Worm (Caenorhabditis elegans) whole organism, L1 larva: ENCODE data around the gene Y116A8C.49.

ENCODE experiments used
- C04F5.9 ChIP-seq: sonication (generic microtip); optimal IDR thresholded peaks from 2 replicates; lab custom pipeline; 2016; ENCODE audit warnings: missing genetic modification characterization, missing compliant biosample characterization
- C16A3.4 ChIP-seq: fragments of 150-350 bp; optimal IDR thresholded peaks from 2 replicates; lab custom pipeline; 2014; ENCODE audit warnings: missing biosample characterization, missing genetic modification characterization
- C34B4.2 ChIP-seq: sonication (generic microtip); optimal IDR thresholded peaks from 2 replicates; lab custom pipeline; 2017; ENCODE audit warnings: mild to moderate bottlenecking, missing genetic modification characterization, missing compliant biosample characterization
- Y116A8C.19 ChIP-seq: sonication (generic microtip); optimal IDR thresholded peaks from 2 replicates; lab custom pipeline; 2016; ENCODE audit warnings: missing compliant biosample characterization, missing genetic modification characterization, borderline replicate concordance
- alr-1 ChIP-seq: fragments of 200-800 bp; sonication (Bioruptor generic); optimal IDR thresholded peaks from 2 replicates; lab custom pipeline; 2018; ENCODE audit warnings: borderline replicate concordance, mild to moderate bottlenecking, missing genetic modification characterization, missing compliant biosample characterization
- aly-2 ChIP-seq: fragments of 150-350 bp; optimal IDR thresholded peaks from 2 replicates; lab custom pipeline; 2014; ENCODE audit warnings: missing biosample characterization, missing genetic modification characterization
- blmp-1 ChIP-seq: fragments of 150-350 bp; optimal IDR thresholded peaks from 2 replicates; lab custom pipeline; 2014; ENCODE audit warnings: missing biosample characterization, missing genetic modification characterization
- ceh-90 ChIP-seq: sonication (generic microtip); optimal IDR thresholded peaks from 2 replicates; lab custom pipeline; 2016; ENCODE audit warnings: missing genetic modification characterization, missing compliant biosample characterization
- ces-1 ChIP-seq: fragments of 150-350 bp; optimal IDR thresholded peaks from 2 replicates; lab custom pipeline; 2014; ENCODE audit warnings: missing biosample characterization, missing genetic modification reagents, missing genetic modification characterization
- dpl-1 ChIP-seq, 3 experiments: fragments of 150-350 bp in 2 of 3; sonication (generic microtip) in 1 of 3; optimal IDR thresholded peaks; 2 replicates each; lab custom pipeline; 2014 to 2017; ENCODE audit warnings: missing biosample characterization in 3 of 3, missing genetic modification characterization in 3 of 3, missing genetic modification reagents in 3 of 3
- efl-1 ChIP-seq, 4 experiments: fragments of 150-350 bp; optimal IDR thresholded peaks in 3 of 4; peaks in 1 of 4; 1 replicate in 1 of 4; 2 replicates in 3 of 4; lab custom pipeline; 2014; ENCODE audit warnings: missing biosample characterization in 2 of 4, missing genetic modification characterization in 2 of 4, missing genetic modification reagents in 2 of 4
- egl-13 ChIP-seq: sonication (generic microtip); optimal IDR thresholded peaks from 2 replicates; lab custom pipeline; 2016; ENCODE audit warnings: missing genotype, missing genetic modification reagents, missing genetic modification characterization, missing compliant biosample characterization
- elt-2 ChIP-seq: sonication (generic microtip); optimal IDR thresholded peaks from 2 replicates; lab custom pipeline; 2016; ENCODE audit warnings: missing genetic modification characterization, mild to moderate bottlenecking, inconsistent platforms, missing compliant biosample characterization, missing genetic modification reagents
- fkh-8 ChIP-seq: sonication (generic microtip); optimal IDR thresholded peaks from 2 replicates; lab custom pipeline; 2016; ENCODE audit warnings: mild to moderate bottlenecking, missing genetic modification characterization, missing compliant biosample characterization
- fos-1 ChIP-seq: fragments of 150-350 bp; optimal IDR thresholded peaks from 2 replicates; lab custom pipeline; 2014; ENCODE audit warnings: missing biosample characterization, missing genetic modification characterization
- grh-1 ChIP-seq: fragments of 200-800 bp; sonication (Bioruptor generic); IDR thresholded peaks from 2 replicates; pipeline ENCODE4 v1.3.6; 2022; ENCODE audit warnings: missing genetic modification reagents, missing genetic modification characterization, missing compliant biosample characterization
- hpl-2 ChIP-seq: fragments of 150-350 bp; optimal IDR thresholded peaks from 2 replicates; lab custom pipeline; 2014; ENCODE audit warnings: missing biosample characterization, missing genetic modification reagents, missing genetic modification characterization
- isw-1 ChIP-seq: fragments of 200-800 bp; sonication (Bioruptor generic); IDR thresholded peaks from 2 replicates; pipeline ENCODE4 v1.3.6; 2022; ENCODE audit warnings: missing genetic modification characterization, missing compliant biosample characterization
- lin-14 ChIP-seq: fragments of 200-800 bp; sonication (Bioruptor generic); optimal IDR thresholded peaks from 2 replicates; lab custom pipeline; 2018; ENCODE audit warnings: mild to moderate bottlenecking, missing genetic modification characterization, moderate library complexity, missing compliant biosample characterization
- lin-15B ChIP-seq: fragments of 150-350 bp; sonication (generic microtip); optimal IDR thresholded peaks from 3 replicates; lab custom pipeline; 2014; ENCODE audit warnings: missing biosample characterization, missing genetic modification characterization
- lin-35 ChIP-seq, 2 experiments: fragments of 150-350 bp; optimal IDR thresholded peaks; 2 replicates each; lab custom pipeline; 2014; ENCODE audit warnings: missing biosample characterization in 2 of 2, missing genetic modification characterization in 2 of 2, missing genetic modification reagents in 2 of 2
- lsy-2 ChIP-seq, 2 experiments: fragments of 150-350 bp; optimal IDR thresholded peaks; 2 replicates each; lab custom pipeline; 2014; ENCODE audit warnings: missing biosample characterization in 2 of 2, missing genetic modification characterization in 2 of 2
- mab-9 ChIP-seq: fragments of 200-800 bp; sonication (Bioruptor generic); IDR thresholded peaks from 2 replicates; pipeline ENCODE4 v1.3.6; 2022; ENCODE audit warnings: missing genetic modification reagents, missing genetic modification characterization, missing compliant biosample characterization
- mef-2 ChIP-seq: fragments of 150-350 bp; optimal IDR thresholded peaks from 2 replicates; lab custom pipeline; 2014; ENCODE audit warnings: missing biosample characterization, missing genetic modification characterization
- nhr-11 ChIP-seq: fragments of 150-350 bp; optimal IDR thresholded peaks from 2 replicates; lab custom pipeline; 2014; ENCODE audit warnings: missing biosample characterization, missing genetic modification characterization
- nhr-20 ChIP-seq: sonication (generic microtip); optimal IDR thresholded peaks from 2 replicates; lab custom pipeline; 2016; ENCODE audit warnings: mild to moderate bottlenecking, missing genetic modification characterization, missing compliant biosample characterization
- nhr-237 ChIP-seq: fragments of 150-350 bp; optimal IDR thresholded peaks from 2 replicates; lab custom pipeline; 2014; ENCODE audit warnings: missing biosample characterization, missing genetic modification characterization
- nhr-28 ChIP-seq: fragments of 150-350 bp; optimal IDR thresholded peaks from 2 replicates; lab custom pipeline; 2014; ENCODE audit warnings: missing biosample characterization, missing genetic modification characterization
- nhr-71 ChIP-seq: sonication (generic microtip); optimal IDR thresholded peaks from 2 replicates; lab custom pipeline; 2016; ENCODE audit warnings: mild to moderate bottlenecking, missing genetic modification characterization, moderate library complexity, missing compliant biosample characterization
- nhr-76 ChIP-seq: sonication (generic microtip); optimal IDR thresholded peaks from 2 replicates; lab custom pipeline; 2017; ENCODE audit warnings: missing biosample characterization, missing genetic modification characterization
- nhr-84 ChIP-seq: sonication (generic microtip); optimal IDR thresholded peaks from 2 replicates; lab custom pipeline; 2017; ENCODE audit warnings: missing biosample characterization, missing genetic modification characterization
- nhr-90 ChIP-seq: sonication (generic microtip); optimal IDR thresholded peaks from 2 replicates; lab custom pipeline; 2016; ENCODE audit warnings: mild to moderate bottlenecking, missing genetic modification characterization, missing compliant biosample characterization; ENCODE audit not compliant: poor library complexity
- pqm-1 ChIP-seq: sonication (generic microtip); optimal IDR thresholded peaks from 3 replicates; lab custom pipeline; 2017; ENCODE audit warnings: missing biosample characterization, missing genetic modification characterization
- snu-23 ChIP-seq: sonication (generic microtip); optimal IDR thresholded peaks from 2 replicates; lab custom pipeline; 2016; ENCODE audit warnings: missing genetic modification characterization, missing compliant biosample characterization
- sox-4 ChIP-seq: sonication (generic microtip); optimal IDR thresholded peaks from 2 replicates; lab custom pipeline; 2016; ENCODE audit warnings: missing genetic modification characterization, missing compliant biosample characterization
- swsn-7 ChIP-seq: sonication (generic microtip); optimal IDR thresholded peaks from 2 replicates; lab custom pipeline; 2016; ENCODE audit warnings: missing genetic modification characterization, missing compliant biosample characterization
- tbx-2 ChIP-seq: sonication (generic microtip); optimal IDR thresholded peaks from 2 replicates; lab custom pipeline; 2016; ENCODE audit warnings: missing genetic modification characterization, missing compliant biosample characterization
- unc-130 ChIP-seq: fragments of 150-350 bp; optimal IDR thresholded peaks from 2 replicates; lab custom pipeline; 2017; ENCODE audit warnings: missing biosample characterization, missing genetic modification characterization, inconsistent platforms
- unc-86 ChIP-seq: sonication (generic microtip); optimal IDR thresholded peaks from 2 replicates; lab custom pipeline; 2016; ENCODE audit warnings: missing genetic modification characterization, missing compliant biosample characterization
- zip-4 ChIP-seq: fragments of 200-800 bp; sonication (Bioruptor generic); optimal IDR thresholded peaks from 2 replicates; lab custom pipeline; 2018; ENCODE audit warnings: mild to moderate bottlenecking, missing genetic modification characterization, moderate library complexity, missing compliant biosample characterization
- ztf-11 ChIP-seq, 2 experiments: sonication (generic microtip); optimal IDR thresholded peaks; 2 replicates each; lab custom pipeline; 2016 to 2017; ENCODE audit warnings: missing genetic modification characterization in 2 of 2, missing biosample characterization in 1 of 2, missing compliant biosample characterization in 1 of 2

The Y116A8C.49 gene

ce11 chrIV:16946746-16947145, 15.8 kb upstream of the Y116A8C.49 start, which contains the start of the genes Y116A8C.9 and arf-6 (continued):
- TF ChIP-seq aly-2 (tag; lab: Kevin White, UChicago) (no peak), alr-1 (tag; lab: Kevin White, UChicago) (no peak), sox-4 (peak; percentile 68), lin-35 (GFP tag; optimal IDR thresholded peaks at IDR 0.05; lab: Kevin White, UChicago) (peak; percentile 32 to 53), nhr-28 (tag; lab: Kevin White, UChicago) (no peak), nhr-237 (no peak), fos-1 (peak; percentile 9), C34B4.2 (no peak), nhr-11 (tag; lab: Kevin White, UChicago) (no peak), lsy-2 (tag; optimal IDR thresholded peaks at IDR 0.05; lab: Kevin White, UChicago) (peak; percentile 57 to 67), egl-13 (tag; lab: Kevin White, UChicago) (peak; percentile 46), dpl-1 (GFP tag; optimal IDR thresholded peaks at IDR 0.05; lab: Kevin White, UChicago) (peak; percentile 12 to 61 (median 44)), ztf-11 (tag; optimal IDR thresholded peaks at IDR 0.05; lab: Kevin White, UChicago) (peak; percentile 12 to 77), blmp-1 (tag; lab: Kevin White, UChicago) (peak; percentile 2), mab-9 (GFP tag; lab: Robert Waterston, UW) (no peak), nhr-76 (tag; lab: Kevin White, UChicago) (no peak), mef-2 (no peak), ces-1 (GFP tag; lab: Kevin White, UChicago) (no peak), nhr-90 (tag; lab: Kevin White, UChicago) (peak; percentile 75), fkh-8 (tag; lab: Kevin White, UChicago) (peak; percentile 10), elt-2 (tag; lab: Kevin White, UChicago) (peak; percentile 25), C04F5.9 (tag; lab: Kevin White, UChicago) (no peak), nhr-71 (tag; lab: Kevin White, UChicago) (peak; percentile 75), Y116A8C.19 (tag; lab: Kevin White, UChicago) (no peak), nhr-84 (tag; lab: Kevin White, UChicago) (no peak), isw-1 (GFP tag; lab: Robert Waterston, UW) (peak; percentile 43), lin-15B (no peak), nhr-20 (peak; percentile 63), zip-4 (GFP tag; lab: Kevin White, UChicago) (no peak), ceh-90 (tag; lab: Kevin White, UChicago) (no peak), hpl-2 (GFP tag; lab: Kevin White, UChicago) (no peak), unc-86 (tag; lab: Kevin White, UChicago) (peak; percentile 57), unc-130 (tag; lab: Kevin White, UChicago) (peak; percentile 71), efl-1 (optimal IDR thresholded peaks at IDR 0.05; lab: Kevin White, UChicago) (peak; percentile 42 to 62), efl-1 (GFP tag; optimal IDR thresholded peaks at IDR 0.05 in 1 of 2; lab: Kevin White, UChicago) (peak; percentile 49 to 93), tbx-2 (peak; percentile 73), swsn-7 (tag; lab: Kevin White, UChicago) (peak; percentile 72), snu-23 (GFP tag; lab: Kevin White, UChicago) (peak; percentile 75)

ce11 chrIV:16939001-16939400, 8.0 kb upstream of the Y116A8C.49 start, which contains the start of gene Y116A8C.10:
Gene Y116A8C.10, minus strand, starts transcription at chrIV:16939101.
- TF ChIP-seq grh-1 (GFP tag; lab: Robert Waterston, UW) (no peak), aly-2 (tag; lab: Kevin White, UChicago) (no peak), lin-14 (GFP tag; lab: Kevin White, UChicago) (no peak), dpl-1 (GFP tag; optimal IDR thresholded peaks at IDR 0.05; lab: Kevin White, UChicago) (no peak), fkh-8 (tag; lab: Kevin White, UChicago) (no peak), nhr-71 (tag; lab: Kevin White, UChicago) (no peak), unc-130 (tag; lab: Kevin White, UChicago) (no peak), C16A3.4 (tag; lab: Kevin White, UChicago) (no peak), pqm-1 (no peak)
